Worm (Caenorhabditis elegans): ENCODE data around the gene pqn-74.

- TF ChIP-seq ztf-23 (GFP tag; IDR thresholded peaks at IDR 0.05) (no peak), cog-1 (tag; optimal IDR thresholded peaks at IDR 0.05) (no peak), ztf-29 (GFP tag; IDR thresholded peaks at IDR 0.05) (no peak), klf-2 (GFP tag; conservative IDR thresholded peaks at IDR 0.05) (no peak)
These were observed 43.7 kb upstream of the pqn-74 start for ce11 chrIV:13374918-13375317.
